Worm (Caenorhabditis elegans): Measurements from ENCODE around the gene T13C5.7.

The T13C5.7 gene

ce11 chrX:6180293-6180692, at the start of gene T13C5.7:
Gene T13C5.7 (plus strand): TSS chrX:6180593.
- TF ChIP-seq Y5F2A.4 (GFP tag; optimal IDR thresholded peaks at IDR 0.05) (no peak), snpc-4 (tag; optimal IDR thresholded peaks at IDR 0.05) (no peak)

- TF ChIP-seq hlh-11 (tag; optimal IDR thresholded peaks at IDR 0.05) (peak; percentile 15), mep-1 (tag; optimal IDR thresholded peaks at IDR 0.05) (peak; percentile 16), Y5F2A.4 (GFP tag; optimal IDR thresholded peaks at IDR 0.05) (no peak), egl-43 (GFP tag; IDR thresholded peaks at IDR 0.05) (no peak), mxl-3 (GFP tag; optimal IDR thresholded peaks at IDR 0.05) (no peak), nhr-25 (tag; optimal IDR thresholded peaks at IDR 0.05; ENCODE audit: borderline replicate concordance, insufficient read depth) (no peak), rbr-2 (tag; optimal IDR thresholded peaks at IDR 0.05) (peak; percentile 56), pha-4 (GFP tag; IDR thresholded peaks at IDR 0.05) (peak; percentile 15; the same call in 1 of the 2 replicates), pha-4 (tag; optimal IDR thresholded peaks at IDR 0.05) (no peak), lin-29 (GFP tag; IDR thresholded peaks at IDR 0.05) (no peak), saeg-2 (GFP tag; IDR thresholded peaks at IDR 0.05) (no peak), tra-1 (GFP tag; IDR thresholded peaks at IDR 0.05) (no peak), fos-1 (tag; optimal IDR thresholded peaks at IDR 0.05) (no peak), ZK337.2 (GFP tag; IDR thresholded peaks at IDR 0.05) (no peak), arid-1 (GFP tag; conservative IDR thresholded peaks at IDR 0.05) (no peak), ceh-28 (tag; optimal IDR thresholded peaks at IDR 0.05) (no peak), unc-130 (GFP tag; optimal IDR thresholded peaks at IDR 0.05) (no peak), R02D3.7 (tag; optimal IDR thresholded peaks at IDR 0.05) (no peak), madf-9 (GFP tag; conservative IDR thresholded peaks at IDR 0.05) (no peak), cey-2 (tag; optimal IDR thresholded peaks at IDR 0.05; ENCODE audit: borderline replicate concordance, insufficient read depth) (no peak), unc-62 (GFP tag; optimal IDR thresholded peaks at IDR 0.05 in 1 of 2) (peak in 1 of 2 experiments; percentile 49), unc-62 (tag; optimal IDR thresholded peaks at IDR 0.05) (no peak), set-16 (GFP tag; IDR thresholded peaks at IDR 0.05) (peak; percentile 83), hmg-1.1 (GFP tag; IDR thresholded peaks at IDR 0.05) (peak; percentile 31; the same call in 1 of the 2 replicates)
Measured at ce11 chrX:6134423-6134822, 46.0 kb upstream of the T13C5.7 start.

DNA sequence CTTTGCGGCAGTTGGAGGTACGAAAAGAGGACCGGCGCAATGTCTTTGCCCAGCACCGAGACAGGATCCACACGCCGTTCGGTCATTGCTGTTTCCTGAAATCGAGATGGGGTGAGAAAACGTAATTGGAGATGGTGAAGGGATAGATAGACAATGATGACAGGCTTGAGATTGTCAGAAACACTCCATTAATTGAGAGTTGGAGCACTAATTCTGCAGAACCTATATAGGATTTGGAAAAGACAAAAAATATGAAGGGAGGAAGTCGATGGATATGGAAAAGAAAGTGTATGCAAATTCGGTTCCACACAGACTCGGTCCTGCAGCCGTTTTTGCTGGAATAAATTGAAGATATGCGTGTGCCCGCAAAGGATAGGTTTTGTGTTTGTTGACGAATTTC, 42.1 kb upstream of the T13C5.7 start, which contains the start of gene Y72A10A.1:
Gene Y72A10A.1 (minus strand): TSS at position 101 of the 400 bp plus-strand sequence.
- TF ChIP-seq unc-62 (GFP tag; optimal IDR thresholded peaks at IDR 0.05 in 1 of 2) = peak in 1 of 2 experiments; percentile 43
- TF ChIP-seq unc-62 (tag; optimal IDR thresholded peaks at IDR 0.05) = no peak
- TF ChIP-seq aha-1 (tag) = peak; percentile 45
- no peak for TF ChIP-seq ceh-20 (GFP tag; IDR thresholded peaks at IDR 0.05)

DNA sequence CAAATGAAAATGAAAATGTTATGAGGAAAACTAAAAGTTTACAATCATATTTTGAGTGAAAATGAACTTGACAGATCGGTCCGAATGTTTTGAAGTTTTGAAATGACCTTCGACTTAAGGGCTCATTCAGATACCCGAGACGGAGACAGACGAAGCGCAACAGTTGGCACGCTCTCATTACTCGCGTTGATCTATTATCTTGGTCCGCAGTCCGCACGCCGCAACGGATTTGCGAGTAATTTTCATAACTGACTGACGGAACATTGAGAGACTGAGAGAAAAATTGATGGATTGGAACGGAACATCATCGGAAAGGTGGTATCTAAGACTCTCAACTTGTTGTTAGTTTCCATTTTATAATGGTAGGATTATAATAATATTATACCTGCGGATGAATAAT, 34.5 kb upstream of the T13C5.7 start:
- peak in 1 of 2 experiments; percentile 61 for TF ChIP-seq unc-62 (GFP tag; optimal IDR thresholded peaks at IDR 0.05 in 1 of 2)
- TF ChIP-seq unc-62 (tag; optimal IDR thresholded peaks at IDR 0.05) = no peak
- no peak for TF ChIP-seq nhr-42 (GFP tag; IDR thresholded peaks at IDR 0.05)

DNA sequence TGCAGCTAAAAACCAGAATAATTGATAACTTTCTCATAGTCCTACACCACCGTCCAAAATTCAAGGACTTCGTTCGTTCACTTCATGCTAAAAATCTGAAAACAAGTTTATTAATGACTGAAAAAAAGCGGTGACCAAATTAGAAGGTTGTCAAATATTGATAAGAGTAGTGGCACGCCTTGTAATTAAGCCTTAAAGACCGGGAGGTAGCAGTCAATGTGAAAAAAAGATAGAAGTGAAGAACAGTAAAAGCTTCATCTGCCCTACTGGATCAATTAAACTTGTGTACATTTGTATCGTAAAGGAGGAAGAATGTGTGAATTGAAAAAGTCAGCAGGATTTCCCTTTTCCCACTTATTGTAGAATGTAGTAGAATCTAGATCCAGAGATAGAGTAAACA, 29.9 kb upstream of the T13C5.7 start, which contains the start of gene tag-275:
Gene tag-275 (minus strand): TSS at position 101 of the 400 bp plus-strand sequence.
- TF ChIP-seq nhr-48 (tag; optimal IDR thresholded peaks at IDR 0.05) = no peak
- TF ChIP-seq ces-1 (GFP tag; optimal IDR thresholded peaks at IDR 0.05) = no peak
- no peak for TF ChIP-seq saeg-2 (GFP tag; IDR thresholded peaks at IDR 0.05)
- TF ChIP-seq lim-7 (GFP tag; IDR thresholded peaks at IDR 0.05) = no peak
- no peak for TF ChIP-seq unc-62 (GFP tag; optimal IDR thresholded peaks at IDR 0.05 in 1 of 2)
- TF ChIP-seq unc-62 (tag; optimal IDR thresholded peaks at IDR 0.05) = no peak
- TF ChIP-seq mxl-3 (GFP tag; optimal IDR thresholded peaks at IDR 0.05) = no peak
- TF ChIP-seq madf-9 (GFP tag; conservative IDR thresholded peaks at IDR 0.05) = no peak
- no peak for TF ChIP-seq pha-4 (GFP tag; IDR thresholded peaks at IDR 0.05)
- no peak for TF ChIP-seq pha-4 (tag; optimal IDR thresholded peaks at IDR 0.05)
- TF ChIP-seq mes-2 (tag; optimal IDR thresholded peaks at IDR 0.05; ENCODE audit: poor library complexity, severe bottlenecking) = no peak

All from whole organism, L4 larva.